Worm (Caenorhabditis elegans): ENCODE results near the gene K07D4.2.

The K07D4.2 gene

ce11 chrII:4042696-4043095 lies 2.6 kb downstream of the K07D4.2 start (continued):
- TF ChIP-seq F57C9.4 (tag; optimal IDR thresholded peaks at IDR 0.05): no peak
- no peak for TF ChIP-seq F55B11.4 (tag; optimal IDR thresholded peaks at IDR 0.05; ENCODE audit: borderline replicate concordance, insufficient read depth)
- TF ChIP-seq ama-1 (optimal IDR thresholded peaks at IDR 0.05): peak; percentile 42
- TF ChIP-seq ama-1 (GFP tag; optimal IDR thresholded peaks at IDR 0.05): peak in 1 of 2 experiments; percentile 38
- TF ChIP-seq madf-6 (GFP tag; IDR thresholded peaks at IDR 0.05): peak; percentile 81
- TF ChIP-seq Y79H2A.3 (GFP tag; conservative IDR thresholded peaks at IDR 0.05): peak; percentile 90
- TF ChIP-seq cebp-2 (GFP tag; IDR thresholded peaks at IDR 0.05): no peak; the same call in 1 of the 2 replicates
- TF ChIP-seq snpc-1.3 (tag; optimal IDR thresholded peaks at IDR 0.05; ENCODE audit: insufficient read depth): peak; percentile 16
- no peak for TF ChIP-seq F10E7.11 (tag; optimal IDR thresholded peaks at IDR 0.05)
- TF ChIP-seq Y53G8AR.9 (GFP tag; conservative IDR thresholded peaks at IDR 0.05): 0 out of 2 replicates have a peak, but pooled peaks have one; percentile 74
- no peak for TF ChIP-seq nfya-1 (tag; optimal IDR thresholded peaks at IDR 0.05; ENCODE audit: borderline replicate concordance, insufficient read depth)
- 0 out of 2 replicates have a peak, but pooled peaks have one; percentile 13 for TF ChIP-seq ceh-100 (GFP tag; IDR thresholded peaks at IDR 0.05)
- TF ChIP-seq ceh-27 (GFP tag; optimal IDR thresholded peaks at IDR 0.05): no peak
- TF ChIP-seq C17E4.6 (GFP tag; IDR thresholded peaks at IDR 0.05): peak; percentile 15; the same call in 1 of the 2 replicates
- no peak for TF ChIP-seq ztf-18 (tag; optimal IDR thresholded peaks at IDR 0.05)
- no peak for TF ChIP-seq efl-1 (GFP tag; optimal IDR thresholded peaks at IDR 0.05)
- no peak for TF ChIP-seq bed-1 (GFP tag; IDR thresholded peaks at IDR 0.05)
- no peak for TF ChIP-seq ztf-26 (tag; optimal IDR thresholded peaks at IDR 0.05)
- TF ChIP-seq lin-26 (GFP tag; IDR thresholded peaks at IDR 0.05): peak; percentile 78
- TF ChIP-seq F33H1.4 (GFP tag; IDR thresholded peaks at IDR 0.05): peak; percentile 36
- TF ChIP-seq repo-1 (tag; optimal IDR thresholded peaks at IDR 0.05): no peak
- TF ChIP-seq snpc-3.4 (tag; optimal IDR thresholded peaks at IDR 0.05): no peak
- TF ChIP-seq pbrm-1 (GFP tag; IDR thresholded peaks at IDR 0.05): 0 out of 2 replicates have a peak, but pooled peaks have one; percentile 24
- peak; percentile 10 for TF ChIP-seq unc-130 (GFP tag; optimal IDR thresholded peaks at IDR 0.05)
- TF ChIP-seq ekl-4 (GFP tag; IDR thresholded peaks at IDR 0.05): peak; percentile 79
- TF ChIP-seq bed-2 (GFP tag; IDR thresholded peaks at IDR 0.05): no peak
- peak; percentile 36; the same call in 1 of the 2 replicates for TF ChIP-seq madf-8 (GFP tag; conservative IDR thresholded peaks at IDR 0.05)

- no peak for TF ChIP-seq mes-4 (tag; optimal IDR thresholded peaks at IDR 0.05)
- TF ChIP-seq lin-40 (tag; optimal IDR thresholded peaks at IDR 0.05): no peak
- no peak for TF ChIP-seq Y56A3A.18 (GFP tag; IDR thresholded peaks at IDR 0.05)
- no peak for TF ChIP-seq madf-10 (tag; optimal IDR thresholded peaks at IDR 0.05)
- TF ChIP-seq tbx-9 (tag; optimal IDR thresholded peaks at IDR 0.05; ENCODE audit: borderline replicate concordance): no peak
- TF ChIP-seq tbp1 (GFP tag; optimal IDR thresholded peaks at IDR 0.05): no peak
- no peak for TF ChIP-seq ztf-3 (GFP tag; optimal IDR thresholded peaks at IDR 0.05)
- TF ChIP-seq ama-1 (optimal IDR thresholded peaks at IDR 0.05): no peak
- TF ChIP-seq ama-1 (GFP tag; optimal IDR thresholded peaks at IDR 0.05): no peak
- no peak for TF ChIP-seq dpff-1 (tag; optimal IDR thresholded peaks at IDR 0.05)
- no peak for TF ChIP-seq B0261.1 (tag; optimal IDR thresholded peaks at IDR 0.05)
- no peak for TF ChIP-seq F57C9.4 (tag; optimal IDR thresholded peaks at IDR 0.05)
- TF ChIP-seq Y67H2A.10 (GFP tag; conservative IDR thresholded peaks at IDR 0.05): no peak
- TF ChIP-seq C17E4.6 (GFP tag; IDR thresholded peaks at IDR 0.05): no peak
These were observed 5.2 kb downstream of the K07D4.2 start for ce11 chrII:4040066-4040465.

ce11 chrII:4038541-4038940 lies 6.8 kb downstream of the K07D4.2 start, which contains the start of gene pqn-48:
pqn-48 (plus strand) TSS chrII:4038884.
- TF ChIP-seq lin-40 (tag; optimal IDR thresholded peaks at IDR 0.05) (no peak), zfh-2 (GFP tag; conservative IDR thresholded peaks at IDR 0.05) (peak; percentile 60; the same call in 1 of the 2 replicates)
